Worm (Caenorhabditis elegans): ENCODE data around the gene pals-18.

pals-18 gene

DNA sequence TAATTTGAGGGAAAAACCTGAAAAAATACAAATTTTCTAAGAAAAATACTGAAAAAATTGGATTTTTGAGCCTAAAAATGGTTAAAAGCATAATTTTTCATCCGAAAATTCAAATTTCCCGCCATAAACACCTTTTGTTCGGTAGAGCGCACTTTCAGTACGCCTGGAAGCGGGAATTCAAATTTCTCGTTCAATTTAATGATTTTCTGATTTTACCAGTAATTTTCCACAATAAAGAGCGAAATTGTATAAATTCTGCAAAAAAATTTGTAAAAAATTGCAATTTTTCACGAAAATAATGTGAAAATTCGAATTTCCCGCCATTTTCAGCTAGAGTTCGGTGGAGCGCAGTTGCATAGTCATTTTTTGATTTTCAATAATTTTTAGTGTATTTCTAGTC lies 25.2 kb downstream of the pals-18 start:
- TF ChIP-seq ref-2 (tag; optimal IDR thresholded peaks at IDR 0.05) = no peak
- TF ChIP-seq odd-2 (tag; optimal IDR thresholded peaks at IDR 0.05) = no peak

DNA sequence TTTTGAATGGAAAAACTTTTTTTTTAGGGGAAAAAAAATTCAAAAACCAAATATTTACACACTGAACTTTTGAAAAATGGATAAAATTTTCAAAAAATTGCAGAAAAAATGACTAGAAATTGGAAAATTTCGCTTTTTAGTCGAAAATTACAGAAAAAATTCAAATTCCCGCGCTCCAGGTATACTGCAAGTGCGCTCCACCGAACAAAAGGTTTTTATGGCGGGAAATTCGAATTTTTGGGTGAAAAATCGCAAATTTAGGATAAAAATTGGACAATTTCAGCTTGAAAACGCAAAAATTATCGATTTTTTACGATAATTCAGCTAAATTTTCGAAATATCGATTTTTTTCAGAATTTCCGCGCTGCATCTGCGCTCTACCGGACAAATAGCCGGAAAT lies 26.1 kb downstream of the pals-18 start:
- TF ChIP-seq fkh-10 (GFP tag; optimal IDR thresholded peaks at IDR 0.05) (no peak), hlh-8 (tag; optimal IDR thresholded peaks at IDR 0.05) (no peak), K02D7.2 (tag; optimal IDR thresholded peaks at IDR 0.05) (no peak), lin-11 (tag; optimal IDR thresholded peaks at IDR 0.05) (no peak), pqm-1 (tag; optimal IDR thresholded peaks at IDR 0.05) (no peak), unc-55 (GFP tag; optimal IDR thresholded peaks at IDR 0.05) (no peak), ceh-9 (tag; optimal IDR thresholded peaks at IDR 0.05) (no peak), unc-3 (GFP tag; conservative IDR thresholded peaks at IDR 0.05) (no peak), unc-3 (tag; optimal IDR thresholded peaks at IDR 0.05) (no peak), sdc-2 (tag; optimal IDR thresholded peaks at IDR 0.05) (no peak), mec-3 (tag; optimal IDR thresholded peaks at IDR 0.05; ENCODE audit: borderline replicate concordance) (no peak), ceh-31 (tag; optimal IDR thresholded peaks at IDR 0.05) (no peak), nhr-11 (tag; optimal IDR thresholded peaks at IDR 0.05) (no peak), npax-4 (tag; optimal IDR thresholded peaks at IDR 0.05) (no peak)

DNA sequence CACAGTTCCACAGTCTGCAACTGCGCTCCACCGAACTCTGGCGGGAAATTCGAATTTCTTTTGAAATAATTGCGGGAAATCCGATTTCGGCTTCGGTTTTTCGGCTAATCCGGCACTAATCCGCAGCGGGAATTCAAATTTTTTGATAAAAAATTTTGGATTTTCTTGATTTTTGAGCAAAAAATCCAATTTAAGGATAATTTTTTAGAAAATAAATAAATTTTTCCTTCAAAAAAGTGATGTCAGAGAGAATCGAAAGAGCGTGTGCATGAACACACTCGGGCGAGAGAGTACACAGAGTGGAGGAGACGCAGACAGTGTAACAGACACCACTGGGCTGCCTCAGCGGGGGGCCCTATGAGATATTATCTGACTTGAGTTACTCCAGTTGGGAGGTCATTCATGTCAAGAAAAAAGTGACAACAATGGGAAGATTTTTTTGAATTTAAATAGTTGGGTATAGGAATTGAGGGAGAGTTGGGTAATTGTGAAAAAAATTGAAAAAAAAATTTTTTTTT lies 26.8 kb downstream of the pals-18 start:
- TF ChIP-seq nfya-1 (tag; optimal IDR thresholded peaks at IDR 0.05) = peak; percentile 18
- peak; percentile 54 for TF ChIP-seq ref-2 (tag; optimal IDR thresholded peaks at IDR 0.05)
- TF ChIP-seq ahr-1 (tag; optimal IDR thresholded peaks at IDR 0.05) = no peak
- no peak for TF ChIP-seq ceh-6 (GFP tag; optimal IDR thresholded peaks at IDR 0.05)
- TF ChIP-seq ceh-24 (tag; optimal IDR thresholded peaks at IDR 0.05) = no peak
- no peak for TF ChIP-seq K09A11.1 (tag; optimal IDR thresholded peaks at IDR 0.05; ENCODE audit: insufficient read depth)

DNA sequence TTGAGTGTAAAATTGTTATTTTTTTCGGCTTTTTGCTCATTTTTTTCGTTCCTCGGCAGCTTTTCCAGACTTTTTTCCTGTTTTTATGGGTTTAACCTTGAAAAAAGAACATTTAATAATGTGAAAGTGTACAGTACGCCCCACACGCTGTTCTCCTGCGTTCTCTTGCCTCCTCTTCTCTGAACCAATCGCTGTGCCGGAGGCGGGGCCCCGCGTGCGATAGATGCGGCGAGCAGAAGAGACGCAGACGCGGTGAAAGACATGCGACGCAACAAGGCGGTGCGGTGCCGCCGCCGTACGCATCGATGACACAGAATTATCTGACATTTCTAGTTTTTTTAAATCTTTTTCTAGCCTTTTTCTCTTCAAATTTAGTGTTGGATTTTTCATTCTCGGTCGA lies 33.5 kb downstream of the pals-18 start:
- TF ChIP-seq ceh-2 (tag; optimal IDR thresholded peaks at IDR 0.05) (no peak), nfya-1 (tag; optimal IDR thresholded peaks at IDR 0.05) (peak; percentile 99)

DNA sequence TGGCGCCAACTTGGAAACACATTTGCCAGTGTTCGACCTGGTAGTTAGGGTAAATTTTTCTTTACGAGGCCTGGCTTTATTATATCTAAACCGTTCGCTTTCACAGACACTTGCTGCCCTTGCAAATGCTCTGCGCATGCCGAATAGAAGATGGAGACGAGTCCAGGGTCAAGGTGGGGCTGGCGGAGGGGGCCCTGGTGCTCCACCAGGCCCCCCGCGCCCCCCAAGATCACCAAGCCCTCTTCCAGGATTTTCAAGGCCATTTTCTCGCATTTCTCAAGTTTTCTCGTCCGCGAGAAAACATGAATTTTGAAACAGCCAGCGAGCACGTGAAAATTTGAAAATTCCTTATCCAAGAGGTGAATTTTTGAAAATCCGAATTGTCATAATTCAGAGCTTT lies 36.4 kb downstream of the pals-18 start:
- TF ChIP-seq eyg-1 (tag; optimal IDR thresholded peaks at IDR 0.05) = no peak
- TF ChIP-seq elt-4 (tag; optimal IDR thresholded peaks at IDR 0.05) = peak; percentile 17

DNA sequence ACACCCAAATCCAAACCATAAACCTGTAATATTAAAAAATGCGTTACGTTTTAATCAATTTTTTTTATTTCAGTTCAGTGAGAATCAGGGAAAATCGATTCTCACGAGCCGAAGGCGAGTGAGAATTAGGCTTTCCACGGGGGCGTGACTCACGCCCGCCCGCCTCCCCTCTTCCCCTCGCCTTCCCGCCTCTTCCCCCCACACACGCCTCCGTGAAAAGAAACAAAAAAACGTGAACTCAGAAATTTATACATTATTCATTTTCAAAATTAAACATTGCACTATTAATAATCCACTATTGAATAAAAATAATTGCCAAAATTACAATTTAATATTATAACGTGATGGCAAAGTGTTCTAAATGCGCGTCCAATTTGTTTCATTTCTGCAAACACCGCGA lies 43.5 kb downstream of the pals-18 start:
- TF ChIP-seq lin-11 (tag; optimal IDR thresholded peaks at IDR 0.05) (no peak), sox-4 (tag; optimal IDR thresholded peaks at IDR 0.05) (no peak), ceh-9 (tag; optimal IDR thresholded peaks at IDR 0.05) (no peak), nfya-1 (tag; optimal IDR thresholded peaks at IDR 0.05) (no peak), fax-1 (tag; optimal IDR thresholded peaks at IDR 0.05) (no peak), npax-4 (tag; optimal IDR thresholded peaks at IDR 0.05) (no peak), ceh-24 (tag; optimal IDR thresholded peaks at IDR 0.05) (no peak), hlh-8 (tag; optimal IDR thresholded peaks at IDR 0.05) (no peak), ceh-14 (tag; optimal IDR thresholded peaks at IDR 0.05) (no peak), unc-86 (tag; optimal IDR thresholded peaks at IDR 0.05) (no peak), pha-2 (tag; optimal IDR thresholded peaks at IDR 0.05) (no peak), Y22D7AL.16 (tag; optimal IDR thresholded peaks at IDR 0.05) (no peak), C08G9.2 (tag; optimal IDR thresholded peaks at IDR 0.05) (no peak), ceh-18 (tag; optimal IDR thresholded peaks at IDR 0.05) (no peak)
